Fruit fly (Drosophila melanogaster) S2 (cell line): Measurements from ENCODE around the gene CG13813.

Experiments
- CG8478 ChIP-seq: fragments of >200 bp; optimal IDR thresholded peaks from 2 replicates; lab custom pipeline; 2018
- CTCF ChIP-seq, 2 experiments: fragments of >200 bp; optimal IDR thresholded peaks; 2 replicates each; lab custom pipeline; 2018

CG13813 gene

dm6 chr3L:20231369-20231768 is at the start of gene CG13813:
Gene CG13813 (plus strand): TSS chr3L:20231669.
- TF ChIP-seq CG8478 (lab: Kevin White, UChicago) (no peak), CTCF (optimal IDR thresholded peaks at IDR 0.05; lab: Kevin White, UChicago) (no peak)

dm6 chr3L:20182799-20183198 is 48.7 kb upstream of the CG13813 start:
- TF ChIP-seq CG8478 (lab: Kevin White, UChicago) (no peak), CTCF (optimal IDR thresholded peaks at IDR 0.05; lab: Kevin White, UChicago) (no peak)

- TF ChIP-seq CTCF (optimal IDR thresholded peaks at IDR 0.05; lab: Kevin White, UChicago) (no peak), CG8478 (lab: Kevin White, UChicago) (no peak)
Observed at dm6 chr3L:20183345-20184088, 48.0 kb upstream of the CG13813 start.

- TF ChIP-seq CTCF (optimal IDR thresholded peaks at IDR 0.05; lab: Kevin White, UChicago) (no peak), CG8478 (lab: Kevin White, UChicago) (no peak)
Observed at dm6 chr3L:20185206-20185868, 46.1 kb upstream of the CG13813 start.

dm6 chr3L:20185886-20186285 is 45.6 kb upstream of the CG13813 start:
- TF ChIP-seq CG8478 (lab: Kevin White, UChicago) = no peak
- no peak for TF ChIP-seq CTCF (optimal IDR thresholded peaks at IDR 0.05; lab: Kevin White, UChicago)

dm6 chr3L:20186294-20187020 is 45.0 kb upstream of the CG13813 start:
- TF ChIP-seq CTCF (optimal IDR thresholded peaks at IDR 0.05; lab: Kevin White, UChicago) = no peak
- TF ChIP-seq CG8478 (lab: Kevin White, UChicago) = no peak

- TF ChIP-seq CTCF (optimal IDR thresholded peaks at IDR 0.05; lab: Kevin White, UChicago) = no peak
- no peak for TF ChIP-seq CG8478 (lab: Kevin White, UChicago)
Observed at dm6 chr3L:20187885-20188570, 43.4 kb upstream of the CG13813 start, which contains the start of gene Ssk. Gene Ssk (plus strand): TSS chr3L:20188522.

- TF ChIP-seq CG8478 (lab: Kevin White, UChicago) (no peak), CTCF (optimal IDR thresholded peaks at IDR 0.05; lab: Kevin White, UChicago) (no peak)
Observed at dm6 chr3L:20191848-20192247, 39.6 kb upstream of the CG13813 start.

- TF ChIP-seq CG8478 (lab: Kevin White, UChicago) (no peak), CTCF (optimal IDR thresholded peaks at IDR 0.05; lab: Kevin White, UChicago) (no peak)
Observed at dm6 chr3L:20192872-20193747, 38.4 kb upstream of the CG13813 start.

- TF ChIP-seq CTCF (optimal IDR thresholded peaks at IDR 0.05; lab: Kevin White, UChicago) (no peak), CG8478 (lab: Kevin White, UChicago) (no peak)
Observed at dm6 chr3L:20193748-20194058, 37.8 kb upstream of the CG13813 start.

dm6 chr3L:20194731-20195130 is 36.7 kb upstream of the CG13813 start:
- no peak for TF ChIP-seq CTCF (optimal IDR thresholded peaks at IDR 0.05; lab: Kevin White, UChicago)
- no peak for TF ChIP-seq CG8478 (lab: Kevin White, UChicago)

dm6 chr3L:20195875-20196274 is 35.6 kb upstream of the CG13813 start:
- no peak for TF ChIP-seq CG8478 (lab: Kevin White, UChicago)
- no peak for TF ChIP-seq CTCF (optimal IDR thresholded peaks at IDR 0.05; lab: Kevin White, UChicago)

- TF ChIP-seq CTCF (optimal IDR thresholded peaks at IDR 0.05; lab: Kevin White, UChicago) (no peak), CG8478 (lab: Kevin White, UChicago) (no peak)
Observed at dm6 chr3L:20196321-20196720, 35.1 kb upstream of the CG13813 start.

dm6 chr3L:20197213-20197612 is 34.3 kb upstream of the CG13813 start:
- TF ChIP-seq CG8478 (lab: Kevin White, UChicago) (no peak), CTCF (optimal IDR thresholded peaks at IDR 0.05; lab: Kevin White, UChicago) (no peak)
